Worm (Caenorhabditis elegans) whole organism, young adult: Measurements from ENCODE around the gene dph-1.

Source experiments
- B0019.2 ChIP-seq: fragments of 200-800 bp; sonication (Bioruptor generic); conservative IDR thresholded peaks from 2 replicates; pipeline ENCODE4 v1.3.6; 2022; ENCODE audit warnings: missing genetic modification reagents, missing genetic modification characterization, missing compliant biosample characterization
- B0035.1 ChIP-seq: sonication (generic microtip); optimal IDR thresholded peaks from 2 replicates; lab custom pipeline; 2016; ENCODE audit warnings: missing genetic modification characterization, mild to moderate bottlenecking, missing compliant biosample characterization, missing genotype, missing genetic modification reagents
- D2030.7 ChIP-seq: fragments of 200-800 bp; sonication (Bioruptor generic); IDR thresholded peaks from 2 replicates; pipeline ENCODE4 v1.3.6; 2022; ENCODE audit warnings: missing genetic modification reagents, missing genetic modification characterization, missing compliant biosample characterization
- F10E7.11 ChIP-seq: sonication (generic microtip); optimal IDR thresholded peaks from 2 replicates; lab custom pipeline; 2017; ENCODE audit warnings: mild to moderate bottlenecking, missing genetic modification characterization, moderate library complexity, missing compliant biosample characterization
- F23B12.7 ChIP-seq: sonication (generic microtip); optimal IDR thresholded peaks from 2 replicates; lab custom pipeline; 2017; ENCODE audit warnings: missing genetic modification characterization, mild to moderate bottlenecking, missing compliant biosample characterization, antibody characterized with exemption, moderate library complexity; ENCODE audit not compliant: insufficient read depth
- F39B2.1 ChIP-seq: fragments of 200-800 bp; sonication (Bioruptor generic); IDR thresholded peaks from 2 replicates; pipeline ENCODE4 v1.3.6; 2022; ENCODE audit warnings: missing genetic modification reagents, missing genetic modification characterization, missing compliant biosample characterization
- F49E8.2 ChIP-seq: sonication (generic microtip); optimal IDR thresholded peaks from 3 replicates; lab custom pipeline; 2017; ENCODE audit warnings: missing genetic modification characterization, mild to moderate bottlenecking, missing compliant biosample characterization, antibody characterized with exemption, moderate library complexity; ENCODE audit not compliant: insufficient read depth
- F55B11.4 ChIP-seq: sonication (generic microtip); optimal IDR thresholded peaks from 2 replicates; lab custom pipeline; 2016; ENCODE audit warnings: missing compliant biosample characterization, missing genetic modification characterization, borderline replicate concordance; ENCODE audit not compliant: insufficient read depth
- F57C9.4 ChIP-seq: sonication (generic microtip); optimal IDR thresholded peaks from 2 replicates; lab custom pipeline; 2017; ENCODE audit warnings: mild to moderate bottlenecking, missing genetic modification characterization, missing compliant biosample characterization
- Y53F4B.3 ChIP-seq: fragments of 200-800 bp; sonication (Bioruptor generic); IDR thresholded peaks from 2 replicates; pipeline ENCODE4 v1.3.6; 2022; ENCODE audit warnings: missing genetic modification reagents, missing genetic modification characterization, missing compliant biosample characterization
- ZK185.1 ChIP-seq: sonication (generic microtip); optimal IDR thresholded peaks from 2 replicates; lab custom pipeline; 2016; ENCODE audit warnings: mild to moderate bottlenecking, missing genetic modification characterization, missing compliant biosample characterization; ENCODE audit not compliant: poor library complexity, severe bottlenecking
- akir-1 ChIP-seq: fragments of 200-800 bp; sonication (Bioruptor generic); optimal IDR thresholded peaks from 2 replicates; lab custom pipeline; 2018; ENCODE audit warnings: mild to moderate bottlenecking, missing genetic modification characterization, moderate library complexity, missing compliant biosample characterization
- atf-7 ChIP-seq: sonication (generic microtip); optimal IDR thresholded peaks from 2 replicates; lab custom pipeline; 2017; ENCODE audit warnings: mild to moderate bottlenecking, missing genetic modification characterization, missing compliant biosample characterization
- athp-1 ChIP-seq: sonication (generic microtip); optimal IDR thresholded peaks from 2 replicates; lab custom pipeline; 2017; ENCODE audit warnings: mild to moderate bottlenecking, missing genetic modification characterization, missing compliant biosample characterization
- attf-3 ChIP-seq: fragments of 200-800 bp; sonication (Bioruptor generic); conservative IDR thresholded peaks from 2 replicates; pipeline ENCODE4 v1.3.6; 2022; ENCODE audit warnings: missing genetic modification reagents, missing genetic modification characterization, missing compliant biosample characterization
- bed-1 ChIP-seq: fragments of 200-800 bp; sonication (Bioruptor generic); IDR thresholded peaks from 2 replicates; pipeline ENCODE4 v1.3.6; 2022; ENCODE audit warnings: missing genetic modification reagents, missing genetic modification characterization, missing compliant biosample characterization
- ceh-100 ChIP-seq: fragments of 200-800 bp; sonication (Bioruptor generic); IDR thresholded peaks from 2 replicates; pipeline ENCODE4 v1.3.6; 2022; ENCODE audit warnings: missing genetic modification reagents, missing genetic modification characterization, missing compliant biosample characterization
- ceh-27 ChIP-seq: fragments of 200-800 bp; sonication (Bioruptor generic); optimal IDR thresholded peaks from 2 replicates; lab custom pipeline; 2018; ENCODE audit warnings: mild to moderate bottlenecking, missing genetic modification characterization, moderate library complexity, missing compliant biosample characterization
- ceh-40 ChIP-seq: fragments of 200-800 bp; sonication (Bioruptor generic); IDR thresholded peaks from 2 replicates; pipeline ENCODE4 v1.3.6; 2022; ENCODE audit warnings: missing genetic modification characterization, missing compliant biosample characterization
- ceh-79 ChIP-seq: sonication (generic microtip); optimal IDR thresholded peaks from 2 replicates; lab custom pipeline; 2017; ENCODE audit warnings: mild to moderate bottlenecking, missing genetic modification characterization, missing compliant biosample characterization
- die-1 ChIP-seq: sonication (generic microtip); optimal IDR thresholded peaks from 2 replicates; lab custom pipeline; 2016; ENCODE audit warnings: missing genotype, mild to moderate bottlenecking, missing genetic modification characterization, missing compliant biosample characterization
- efl-1 ChIP-seq: fragments of 150-350 bp; optimal IDR thresholded peaks from 2 replicates; lab custom pipeline; 2014; ENCODE audit warnings: missing biosample characterization, missing genetic modification reagents, missing genetic modification characterization
- egl-44 ChIP-seq: fragments of 200-800 bp; sonication (Bioruptor generic); IDR thresholded peaks from 2 replicates; pipeline ENCODE4 v1.3.6; 2022; ENCODE audit warnings: missing genetic modification reagents, missing genetic modification characterization, missing compliant biosample characterization
- fkh-3 ChIP-seq: sonication (generic microtip); optimal IDR thresholded peaks from 2 replicates; lab custom pipeline; 2016; ENCODE audit warnings: mild to moderate bottlenecking, missing genetic modification characterization, missing compliant biosample characterization
- hsf-1 ChIP-seq: fragments of 200-800 bp; sonication (Bioruptor generic); IDR thresholded peaks from 2 replicates; pipeline ENCODE4 v1.3.6; 2022; ENCODE audit warnings: missing genetic modification reagents, missing genetic modification characterization, missing compliant biosample characterization
- let-526 ChIP-seq: fragments of 200-800 bp; sonication (Bioruptor generic); IDR thresholded peaks from 2 replicates; pipeline ENCODE4 v1.3.6; 2022; ENCODE audit warnings: missing genetic modification reagents, missing genetic modification characterization, missing compliant biosample characterization
- lir-1 ChIP-seq: fragments of 200-800 bp; sonication (Bioruptor generic); conservative IDR thresholded peaks from 2 replicates; pipeline ENCODE4 v1.3.6; 2022; ENCODE audit warnings: missing genetic modification reagents, missing genetic modification characterization, missing compliant biosample characterization
- lsl-1 ChIP-seq: fragments of 200-800 bp; sonication (Bioruptor generic); optimal IDR thresholded peaks from 2 replicates; lab custom pipeline; 2018; ENCODE audit warnings: mild to moderate bottlenecking, missing genetic modification characterization, moderate library complexity, missing compliant biosample characterization
- madf-10 ChIP-seq: sonication (generic microtip); optimal IDR thresholded peaks from 2 replicates; lab custom pipeline; 2016; ENCODE audit warnings: mild to moderate bottlenecking, missing genetic modification characterization, missing compliant biosample characterization
- madf-8 ChIP-seq: fragments of 200-800 bp; sonication (Bioruptor generic); conservative IDR thresholded peaks from 2 replicates; pipeline ENCODE4 v1.3.6; 2022; ENCODE audit warnings: missing genetic modification reagents, missing genetic modification characterization, missing compliant biosample characterization
- nfya-2 ChIP-seq: fragments of 200-800 bp; sonication (Bioruptor generic); IDR thresholded peaks from 2 replicates; pipeline ENCODE4 v1.3.6; 2022; ENCODE audit warnings: missing genetic modification reagents, missing genetic modification characterization, missing compliant biosample characterization
- nhr-120 ChIP-seq: fragments of 200-800 bp; sonication (Bioruptor generic); IDR thresholded peaks from 2 replicates; pipeline ENCODE4 v1.3.6; 2022; ENCODE audit warnings: missing genetic modification characterization, missing compliant biosample characterization
- nhr-27 ChIP-seq: fragments of 200-800 bp; sonication (Bioruptor generic); optimal IDR thresholded peaks from 2 replicates; lab custom pipeline; 2018; ENCODE audit warnings: mild to moderate bottlenecking, missing genetic modification characterization, moderate library complexity, missing compliant biosample characterization
- pbrm-1 ChIP-seq: fragments of 200-800 bp; sonication (Bioruptor generic); IDR thresholded peaks from 2 replicates; pipeline ENCODE4 v1.3.6; 2022; ENCODE audit warnings: missing genetic modification reagents, missing genetic modification characterization, missing compliant biosample characterization
- repo-1 ChIP-seq: sonication (generic microtip); optimal IDR thresholded peaks from 2 replicates; lab custom pipeline; 2017; ENCODE audit warnings: mild to moderate bottlenecking, missing genetic modification characterization, missing compliant biosample characterization
- snpc-3.4 ChIP-seq: sonication (generic microtip); optimal IDR thresholded peaks from 2 replicates; lab custom pipeline; 2017; ENCODE audit warnings: missing genetic modification characterization, mild to moderate bottlenecking, missing compliant biosample characterization, antibody characterized with exemption, moderate library complexity, missing genotype, missing genetic modification reagents
- snpc-4 ChIP-seq, 5 experiments: fragments of 150-350 bp in 1 of 5; sonication (generic microtip) in 4 of 5; optimal IDR thresholded peaks; 2 replicates each; lab custom pipeline; 2014 to 2018; ENCODE audit warnings: missing genetic modification characterization in 5 of 5, missing biosample characterization in 3 of 5, antibody characterized with exemption in 2 of 5, mild to moderate bottlenecking in 2 of 5, missing compliant biosample characterization in 2 of 5, missing genotype in 2 of 5, moderate library complexity in 2 of 5, missing genetic modification reagents in 1 of 5
- somi-1 ChIP-seq: fragments of 200-800 bp; sonication (Bioruptor generic); optimal IDR thresholded peaks from 2 replicates; lab custom pipeline; 2018; ENCODE audit warnings: mild to moderate bottlenecking, missing genetic modification characterization, missing compliant biosample characterization
- sptf-2 ChIP-seq: fragments of 200-800 bp; sonication (Bioruptor generic); optimal IDR thresholded peaks from 2 replicates; lab custom pipeline; 2018; ENCODE audit warnings: mild to moderate bottlenecking, missing genetic modification characterization, missing compliant biosample characterization
- tbp1 ChIP-seq: fragments of 200-800 bp; sonication (Bioruptor generic); optimal IDR thresholded peaks from 2 replicates; lab custom pipeline; 2018; ENCODE audit warnings: mild to moderate bottlenecking, missing genetic modification characterization, missing compliant biosample characterization
- tbx-9 ChIP-seq: sonication (generic microtip); optimal IDR thresholded peaks from 2 replicates; lab custom pipeline; 2016; ENCODE audit warnings: borderline replicate concordance, missing genetic modification characterization, inconsistent platforms, missing compliant biosample characterization
- unc-130 ChIP-seq: sonication (generic microtip); optimal IDR thresholded peaks from 2 replicates; lab custom pipeline; 2016; ENCODE audit warnings: missing genetic modification reagents, missing genetic modification characterization, missing compliant biosample characterization
- xnd-1 ChIP-seq: sonication (generic microtip); optimal IDR thresholded peaks from 2 replicates; lab custom pipeline; 2016; ENCODE audit warnings: missing genotype, missing genetic modification reagents, missing genetic modification characterization, missing compliant biosample characterization
- zfh-2 ChIP-seq: fragments of 200-800 bp; sonication (Bioruptor generic); conservative IDR thresholded peaks from 2 replicates; pipeline ENCODE4 v1.3.6; 2022; ENCODE audit warnings: missing genetic modification reagents, missing genetic modification characterization, missing compliant biosample characterization
- zim-3 ChIP-seq: sonication (generic microtip); optimal IDR thresholded peaks from 2 replicates; lab custom pipeline; 2017; ENCODE audit warnings: mild to moderate bottlenecking, missing genetic modification characterization, moderate library complexity, missing compliant biosample characterization
- ztf-25 ChIP-seq: fragments of 200-800 bp; sonication (Bioruptor generic); IDR thresholded peaks from 2 replicates; pipeline ENCODE4 v1.3.6; 2022; ENCODE audit warnings: missing genetic modification reagents, missing genetic modification characterization, missing compliant biosample characterization
- ztf-26 ChIP-seq: sonication (generic microtip); optimal IDR thresholded peaks from 2 replicates; lab custom pipeline; 2017; ENCODE audit warnings: missing genetic modification characterization, missing compliant biosample characterization

dph-1 gene

ce11 chrIII:3719564-3719963 is 12.9 kb downstream of the dph-1 start, which contains the start of gene C14B1.8 (continued):
- TF ChIP-seq zim-3 (tag; lab: Kevin White, UChicago) (no peak), akir-1 (no peak), lir-1 (GFP tag; lab: Robert Waterston, UW) (no peak), F49E8.2 (peak; percentile 12), fkh-3 (tag; lab: Kevin White, UChicago) (no peak), ZK185.1 (no peak), F55B11.4 (no peak), ztf-26 (no peak), athp-1 (tag; lab: Kevin White, UChicago) (peak; percentile 17), sptf-2 (no peak), snpc-4 (GFP tag; optimal IDR thresholded peaks at IDR 0.05; lab: Kevin White, UChicago) (no peak), snpc-4 (tag; optimal IDR thresholded peaks at IDR 0.05; lab: Kevin White, UChicago) (no peak), nfya-2 (GFP tag; lab: Robert Waterston, UW) (no peak), madf-10 (no peak), F23B12.7 (tag; lab: Kevin White, UChicago) (no peak), ceh-100 (GFP tag; lab: Robert Waterston, UW) (0 out of 2 replicates have a peak, but pooled peaks have one; percentile 29), somi-1 (GFP tag; lab: Kevin White, UChicago) (no peak)
- TF ChIP-seq, all 124 proteins: peak for 14

- TF ChIP-seq nhr-27 (tag; lab: Kevin White, UChicago) (no peak), zfh-2 (GFP tag; lab: Robert Waterston, UW) (no peak), egl-44 (GFP tag; lab: Robert Waterston, UW) (no peak), die-1 (tag; lab: Kevin White, UChicago) (no peak), bed-1 (GFP tag; lab: Robert Waterston, UW) (no peak), snpc-4 (GFP tag; optimal IDR thresholded peaks at IDR 0.05; lab: Kevin White, UChicago) (no peak), snpc-4 (tag; optimal IDR thresholded peaks at IDR 0.05; lab: Kevin White, UChicago) (no peak), F39B2.1 (GFP tag; lab: Robert Waterston, UW) (no peak), attf-3 (GFP tag; lab: Robert Waterston, UW) (no peak), madf-8 (GFP tag; lab: Robert Waterston, UW) (peak; percentile 60), nhr-120 (GFP tag; lab: Robert Waterston, UW) (no peak), xnd-1 (tag; lab: Kevin White, UChicago) (no peak), tbx-9 (no peak), zim-3 (tag; lab: Kevin White, UChicago) (no peak), Y53F4B.3 (GFP tag; lab: Robert Waterston, UW) (no peak), efl-1 (peak; percentile 79), repo-1 (tag; lab: Kevin White, UChicago) (no peak), akir-1 (no peak), lsl-1 (GFP tag; lab: Kevin White, UChicago) (peak; percentile 45), D2030.7 (GFP tag; lab: Robert Waterston, UW) (peak; percentile 56), hsf-1 (GFP tag; lab: Robert Waterston, UW) (peak; percentile 88), ceh-79 (tag; lab: Kevin White, UChicago) (no peak), ceh-40 (no peak), snpc-3.4 (tag; lab: Kevin White, UChicago) (peak; percentile 65), let-526 (GFP tag; lab: Robert Waterston, UW) (no peak), F10E7.11 (tag; lab: Kevin White, UChicago) (no peak), sptf-2 (no peak), ceh-27 (GFP tag; lab: Kevin White, UChicago) (no peak), atf-7 (tag; lab: Kevin White, UChicago) (no peak), F57C9.4 (tag; lab: Kevin White, UChicago) (no peak), nfya-2 (GFP tag; lab: Robert Waterston, UW) (no peak), pbrm-1 (GFP tag; lab: Robert Waterston, UW) (no peak), B0035.1 (tag; lab: Kevin White, UChicago) (no peak), B0019.2 (GFP tag; lab: Robert Waterston, UW) (no peak), tbp1 (GFP tag; lab: Kevin White, UChicago) (peak; percentile 4), unc-130 (no peak), ztf-25 (GFP tag; lab: Robert Waterston, UW) (no peak)
Observed at ce11 chrIII:3723726-3724125, 17.0 kb downstream of the dph-1 start.
